Fruit fly (Drosophila melanogaster) whole organism, pupa: ENCODE measurements around the gene gnu.

Experiments
- CG14655 ChIP-seq: fragments of 200-800 bp; sonication (Bioruptor generic); optimal IDR thresholded peaks from 3 replicates; lab custom pipeline; 2017; ENCODE audit warnings: mild to moderate bottlenecking, missing biosample characterization, missing genetic modification reagents, missing genetic modification characterization
- CG15710 ChIP-seq: fragments of 200-800 bp; sonication (Bioruptor generic); optimal IDR thresholded peaks from 2 replicates; lab custom pipeline; 2018; ENCODE audit warnings: missing biosample characterization, mild to moderate bottlenecking, missing genetic modification characterization, moderate library complexity
- D1 ChIP-seq: fragments of 200-800 bp; sonication (Bioruptor generic); optimal IDR thresholded peaks from 2 replicates; lab custom pipeline; 2018; ENCODE audit warnings: missing biosample characterization, mild to moderate bottlenecking, missing genetic modification characterization, moderate library complexity
- EcR ChIP-seq: fragments of 200-800 bp; sonication (Bioruptor generic); optimal IDR thresholded peaks from 3 replicates; lab custom pipeline; 2019; ENCODE audit warnings: missing biosample characterization, missing genetic modification characterization, mild to moderate bottlenecking, moderate library complexity, missing genetic modification reagents
- Pif1A ChIP-seq: fragments of 200-800 bp; sonication (Bioruptor generic); optimal IDR thresholded peaks from 3 replicates; lab custom pipeline; 2016; ENCODE audit warnings: missing biosample characterization, missing genetic modification characterization
- fd96Ca ChIP-seq: fragments of 200-800 bp; sonication (Bioruptor generic); IDR thresholded peaks from 3 replicates; pipeline ENCODE4 v1.3.6; 2022; ENCODE audit warnings: missing biosample characterization, missing genetic modification characterization
- rn ChIP-seq: fragments of 200-800 bp; sonication (Bioruptor generic); IDR thresholded peaks from 2 replicates; pipeline ENCODE4 v1.3.6; 2022; ENCODE audit warnings: missing biosample characterization, missing genetic modification characterization

DNA sequence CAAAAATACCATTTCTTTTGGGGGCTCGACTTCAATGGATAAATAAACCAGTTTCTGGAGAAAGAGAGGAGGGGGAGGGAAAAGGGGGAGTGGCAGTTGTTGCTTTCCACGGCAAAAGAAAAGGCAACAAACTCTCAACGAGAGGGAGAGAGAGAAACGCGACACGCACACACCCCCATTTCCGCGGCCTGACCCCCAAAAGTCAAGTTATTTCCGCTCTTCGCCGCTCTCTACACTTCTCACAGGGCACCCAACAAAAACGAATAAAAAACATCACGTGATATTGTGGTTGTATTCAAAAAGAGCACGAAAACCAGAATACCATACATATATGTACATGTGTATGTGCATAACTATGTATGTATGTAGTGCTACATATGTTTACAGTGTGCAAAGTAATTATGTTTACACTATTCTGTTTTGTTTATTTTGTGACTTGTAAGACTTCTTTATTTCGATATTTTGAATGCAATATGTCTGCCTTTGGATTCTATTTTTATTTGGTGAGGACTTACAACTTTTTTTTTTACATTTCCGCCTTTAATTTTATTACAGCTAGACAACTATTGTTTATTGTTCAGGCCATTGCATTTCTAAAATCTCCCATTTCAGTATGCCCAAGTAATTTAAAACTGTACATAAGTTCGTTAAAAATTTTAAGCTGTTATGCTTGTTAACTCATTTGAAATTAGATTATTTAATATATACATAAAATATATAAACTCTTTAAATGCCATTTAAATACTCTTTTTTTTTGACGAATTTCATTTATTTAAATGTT, 21.9 kb downstream of the gnu start:
- TF ChIP-seq fd96Ca (GFP tag; lab: Robert Waterston, UW) (0 out of 3 replicates have a peak, but pooled peaks have one; percentile 54), EcR (peak; percentile 97), CG15710 (tag; lab: Kevin White, UChicago) (peak; percentile 53), rn (GFP tag; lab: Robert Waterston, UW) (no peak), Pif1A (GFP tag; lab: Kevin White, UChicago) (peak; percentile 20), CG14655 (GFP tag; lab: Kevin White, UChicago) (peak; percentile 57), D1 (tag; lab: Kevin White, UChicago) (peak; percentile 65)
